Worm (Caenorhabditis elegans) whole organism, L4/young adult: ENCODE results near the gene srz-91.

Experiments used
- W03F9.2 ChIP-seq: fragments of 150-350 bp; optimal IDR thresholded peaks from 2 replicates; lab custom pipeline; 2014; ENCODE audit warnings: missing biosample characterization, missing genetic modification characterization
- dao-5 ChIP-seq: sonication (generic microtip); optimal IDR thresholded peaks from 2 replicates; lab custom pipeline; 2016; ENCODE audit warnings: missing genotype, missing genetic modification characterization, moderate library complexity, missing compliant biosample characterization
- him-1 ChIP-seq: sonication (generic microtip); optimal IDR thresholded peaks from 2 replicates; lab custom pipeline; 2016; ENCODE audit warnings: missing genotype, missing genetic modification reagents, missing genetic modification characterization, missing compliant biosample characterization

- TF ChIP-seq W03F9.2 (tag; lab: Kevin White, UChicago) (no peak), dao-5 (tag; lab: Kevin White, UChicago) (no peak), him-1 (no peak)
Observed at ce11 chrV:17598810-17599209, 9.1 kb upstream of the srz-91 start, which contains the start of gene Y6G8.2.
